Worm (Caenorhabditis elegans) whole organism, mixed stage, embryonic: ENCODE measurements around the gene C05A2.4.

Source experiments
- M03D4.4 ChIP-seq: sonication (generic microtip); optimal IDR thresholded peaks from 2 replicates; lab custom pipeline; 2017; ENCODE audit warnings: mild to moderate bottlenecking, missing genetic modification characterization, missing compliant biosample characterization
- bed-3 ChIP-seq: fragments of 200-800 bp; sonication (Bioruptor generic); optimal IDR thresholded peaks from 3 replicates; lab custom pipeline; 2018; ENCODE audit warnings: mild to moderate bottlenecking, missing genetic modification characterization, moderate library complexity, missing compliant biosample characterization
- blmp-1 ChIP-seq: fragments of 150-350 bp; optimal IDR thresholded peaks from 2 replicates; lab custom pipeline; 2014; ENCODE audit warnings: missing biosample characterization, missing genetic modification characterization
- ceh-39 ChIP-seq: fragments of 150-350 bp; optimal IDR thresholded peaks from 2 replicates; lab custom pipeline; 2014; ENCODE audit warnings: missing biosample characterization, missing genetic modification characterization
- ceh-43 ChIP-seq: fragments of 200-800 bp; sonication (Bioruptor generic); optimal IDR thresholded peaks from 2 replicates; lab custom pipeline; 2018; ENCODE audit warnings: mild to moderate bottlenecking, missing genetic modification characterization, moderate library complexity, missing compliant biosample characterization
- ces-1 ChIP-seq: fragments of 150-350 bp; optimal IDR thresholded peaks from 2 replicates; lab custom pipeline; 2014; ENCODE audit warnings: missing biosample characterization, missing genetic modification reagents, missing genetic modification characterization
- cnd-1 ChIP-seq: fragments of 200-800 bp; sonication (Bioruptor generic); optimal IDR thresholded peaks from 2 replicates; lab custom pipeline; 2018; ENCODE audit warnings: mild to moderate bottlenecking, missing genetic modification characterization, missing compliant biosample characterization
- drap-1 ChIP-seq: fragments of 200-800 bp; sonication (Bioruptor generic); optimal IDR thresholded peaks from 3 replicates; lab custom pipeline; 2018; ENCODE audit warnings: mild to moderate bottlenecking, missing genetic modification characterization, missing compliant biosample characterization
- elt-1 ChIP-seq: sonication (generic microtip); optimal IDR thresholded peaks from 2 replicates; lab custom pipeline; 2017; ENCODE audit warnings: missing genetic modification characterization, mild to moderate bottlenecking, missing compliant biosample characterization, antibody characterized with exemption, moderate library complexity, borderline replicate concordance; ENCODE audit not compliant: insufficient read depth
- elt-3 ChIP-seq: fragments of 150-350 bp; optimal IDR thresholded peaks from 2 replicates; lab custom pipeline; 2014; ENCODE audit warnings: missing biosample characterization, missing genetic modification characterization
- flh-1 ChIP-seq: fragments of 200-800 bp; sonication (Bioruptor generic); optimal IDR thresholded peaks from 2 replicates; lab custom pipeline; 2018; ENCODE audit warnings: mild to moderate bottlenecking, missing genetic modification characterization, moderate library complexity, missing compliant biosample characterization
- ham-2 ChIP-seq: fragments of 200-800 bp; sonication (Bioruptor generic); optimal IDR thresholded peaks from 2 replicates; lab custom pipeline; 2018; ENCODE audit warnings: mild to moderate bottlenecking, missing genetic modification characterization, missing compliant biosample characterization
- hlh-1 ChIP-seq: fragments of 150-350 bp; optimal IDR thresholded peaks from 2 replicates; lab custom pipeline; 2014; ENCODE audit warnings: missing biosample characterization, missing genetic modification reagents, missing genetic modification characterization
- lin-13 ChIP-seq: fragments of 150-350 bp; optimal IDR thresholded peaks from 2 replicates; lab custom pipeline; 2014; ENCODE audit warnings: missing biosample characterization, missing genetic modification characterization
- lin-32 ChIP-seq: fragments of 200-800 bp; sonication (Bioruptor generic); optimal IDR thresholded peaks from 2 replicates; lab custom pipeline; 2018; ENCODE audit warnings: mild to moderate bottlenecking, missing genetic modification characterization, missing compliant biosample characterization
- lsy-2 ChIP-seq: fragments of 150-350 bp; optimal IDR thresholded peaks from 2 replicates; lab custom pipeline; 2014; ENCODE audit warnings: missing biosample characterization, missing genetic modification characterization
- mab-5 ChIP-seq: fragments of 150-350 bp; optimal IDR thresholded peaks from 2 replicates; lab custom pipeline; 2014; ENCODE audit warnings: missing biosample characterization, missing genetic modification characterization
- mls-2 ChIP-seq: sonication (generic microtip); optimal IDR thresholded peaks from 2 replicates; lab custom pipeline; 2016; ENCODE audit warnings: mild to moderate bottlenecking, missing genetic modification characterization, moderate library complexity, missing compliant biosample characterization
- nhr-2 ChIP-seq: fragments of 150-350 bp; optimal IDR thresholded peaks from 2 replicates; lab custom pipeline; 2014; ENCODE audit warnings: missing biosample characterization, missing genetic modification characterization
- nhr-237 ChIP-seq: fragments of 150-350 bp; optimal IDR thresholded peaks from 2 replicates; lab custom pipeline; 2014; ENCODE audit warnings: missing biosample characterization, missing genetic modification characterization
- nhr-28 ChIP-seq: fragments of 150-350 bp; optimal IDR thresholded peaks from 2 replicates; lab custom pipeline; 2014; ENCODE audit warnings: missing biosample characterization, missing genetic modification characterization
- nhr-76 ChIP-seq: sonication (generic microtip); optimal IDR thresholded peaks from 2 replicates; lab custom pipeline; 2017; ENCODE audit warnings: missing biosample characterization, missing genetic modification characterization
- snpc-4 ChIP-seq: fragments of 150-350 bp; optimal IDR thresholded peaks from 2 replicates; lab custom pipeline; 2014; ENCODE audit warnings: missing biosample characterization, missing genetic modification characterization
- sptf-1 ChIP-seq: sonication (generic microtip); optimal IDR thresholded peaks from 2 replicates; lab custom pipeline; 2017; ENCODE audit warnings: mild to moderate bottlenecking, missing genetic modification characterization, moderate library complexity, missing compliant biosample characterization
- tbx-8 ChIP-seq: fragments of 200-800 bp; sonication (Bioruptor generic); optimal IDR thresholded peaks from 2 replicates; lab custom pipeline; 2018; ENCODE audit warnings: mild to moderate bottlenecking, missing genetic modification characterization, moderate library complexity, missing compliant biosample characterization
- unc-120 ChIP-seq: sonication (generic microtip); optimal IDR thresholded peaks from 2 replicates; lab custom pipeline; 2017; ENCODE audit warnings: missing genetic modification characterization, missing compliant biosample characterization; ENCODE audit not compliant: poor library complexity, severe bottlenecking
- unc-39 ChIP-seq: fragments of 150-350 bp; optimal IDR thresholded peaks from 2 replicates; lab custom pipeline; 2014; ENCODE audit warnings: missing biosample characterization, missing genetic modification characterization
- unc-62 ChIP-seq: fragments of 150-350 bp; optimal IDR thresholded peaks from 2 replicates; lab custom pipeline; 2014; ENCODE audit warnings: missing biosample characterization, missing genetic modification reagents, missing genetic modification characterization

Gene C05A2.4

ce11 chrV:10727651-10728050 lies 32.4 kb downstream of the C05A2.4 start:
- TF ChIP-seq ceh-39 (no peak), lin-13 (tag; lab: Kevin White, UChicago) (no peak), nhr-28 (tag; lab: Kevin White, UChicago) (no peak), mab-5 (peak; percentile 59), nhr-2 (tag; lab: Kevin White, UChicago) (no peak), unc-120 (tag; lab: Kevin White, UChicago) (peak; percentile 12), unc-39 (tag; lab: Kevin White, UChicago) (no peak), unc-62 (GFP tag; lab: Kevin White, UChicago) (peak; percentile 98), hlh-1 (tag; lab: Kevin White, UChicago) (peak; percentile 13)

- TF ChIP-seq unc-120 (tag; lab: Kevin White, UChicago) = no peak
- no peak for TF ChIP-seq ceh-39
- no peak for TF ChIP-seq blmp-1 (tag; lab: Kevin White, UChicago)
- TF ChIP-seq flh-1 (GFP tag; lab: Kevin White, UChicago) = no peak
Measured at ce11 chrV:10729456-10729904, 34.2 kb downstream of the C05A2.4 start.

- TF ChIP-seq hlh-1 (tag; lab: Kevin White, UChicago) = peak; percentile 41
- TF ChIP-seq unc-39 (tag; lab: Kevin White, UChicago) = no peak
- no peak for TF ChIP-seq sptf-1 (tag; lab: Kevin White, UChicago)
- no peak for TF ChIP-seq flh-1 (GFP tag; lab: Kevin White, UChicago)
- no peak for TF ChIP-seq snpc-4
- TF ChIP-seq elt-1 (tag; lab: Kevin White, UChicago) = no peak
- no peak for TF ChIP-seq nhr-237
- no peak for TF ChIP-seq ceh-43 (GFP tag; lab: Kevin White, UChicago)
- no peak for TF ChIP-seq ham-2 (GFP tag; lab: Kevin White, UChicago)
- TF ChIP-seq unc-62 (GFP tag; lab: Kevin White, UChicago) = peak; percentile 21
- TF ChIP-seq M03D4.4 (tag; lab: Kevin White, UChicago) = no peak
- no peak for TF ChIP-seq mls-2 (tag; lab: Kevin White, UChicago)
- TF ChIP-seq lsy-2 (tag; lab: Kevin White, UChicago) = no peak
- no peak for TF ChIP-seq elt-3 (tag; lab: Kevin White, UChicago)
Measured at ce11 chrV:10730824-10731416, 35.6 kb downstream of the C05A2.4 start.

ce11 chrV:10731989-10732472 lies 36.8 kb downstream of the C05A2.4 start, which contains the start of gene T28B11.1:
TSS of gene T28B11.1 (minus strand) at chrV:10732422.
- TF ChIP-seq lin-32 (GFP tag; lab: Kevin White, UChicago) (no peak), ces-1 (GFP tag; lab: Kevin White, UChicago) (no peak), drap-1 (no peak), mls-2 (tag; lab: Kevin White, UChicago) (no peak), ham-2 (GFP tag; lab: Kevin White, UChicago) (no peak), cnd-1 (tag; lab: Kevin White, UChicago) (no peak), nhr-2 (tag; lab: Kevin White, UChicago) (no peak)

ce11 chrV:10736756-10737155 lies 41.5 kb downstream of the C05A2.4 start, which contains the start of the genes mre-11 and wdr-5.3:
TSS of gene mre-11 (minus strand) at chrV:10736868.
TSS of gene wdr-5.3 (plus strand) at chrV:10737116.
- peak; percentile 23 for TF ChIP-seq lin-13 (tag; lab: Kevin White, UChicago)
- TF ChIP-seq bed-3 (GFP tag; lab: Kevin White, UChicago) = no peak
- TF ChIP-seq, all 35 proteins: peak for 1

ce11 chrV:10741357-10741756 lies 46.1 kb downstream of the C05A2.4 start, which contains the start of gene ZC302.3:
TSS of gene ZC302.3 (minus strand) at chrV:10741457.
- TF ChIP-seq bed-3 (GFP tag; lab: Kevin White, UChicago) (no peak), nhr-76 (tag; lab: Kevin White, UChicago) (no peak), tbx-8 (GFP tag; lab: Kevin White, UChicago) (no peak), ham-2 (GFP tag; lab: Kevin White, UChicago) (no peak), hlh-1 (tag; lab: Kevin White, UChicago) (no peak)
